Worm (Caenorhabditis elegans) whole organism, L2 larva: Measurements from ENCODE around the gene T15B12.1.

Source experiments
- lsy-2 ChIP-seq, 2 experiments: fragments of 150-350 bp in 1 of 2; sonication (generic microtip) in 1 of 2; optimal IDR thresholded peaks; 2 replicates each; lab custom pipeline; 2014 to 2017; ENCODE audit warnings: missing biosample characterization in 2 of 2, missing genetic modification characterization in 2 of 2
- nhr-23 ChIP-seq: fragments of 150-350 bp; optimal IDR thresholded peaks from 2 replicates; lab custom pipeline; 2014; ENCODE audit warnings: missing biosample characterization, missing genetic modification reagents, missing genetic modification characterization
- skn-1 ChIP-seq: sonication (generic microtip); optimal IDR thresholded peaks from 2 replicates; lab custom pipeline; 2017; ENCODE audit warnings: missing biosample characterization, missing genetic modification characterization
- snpc-4 ChIP-seq: fragments of 150-350 bp; optimal IDR thresholded peaks from 2 replicates; lab custom pipeline; 2014; ENCODE audit warnings: missing biosample characterization, missing genetic modification characterization
- zag-1 ChIP-seq: fragments of 150-350 bp; optimal IDR thresholded peaks from 2 replicates; lab custom pipeline; 2014; ENCODE audit warnings: missing biosample characterization, missing genetic modification characterization

DNA sequence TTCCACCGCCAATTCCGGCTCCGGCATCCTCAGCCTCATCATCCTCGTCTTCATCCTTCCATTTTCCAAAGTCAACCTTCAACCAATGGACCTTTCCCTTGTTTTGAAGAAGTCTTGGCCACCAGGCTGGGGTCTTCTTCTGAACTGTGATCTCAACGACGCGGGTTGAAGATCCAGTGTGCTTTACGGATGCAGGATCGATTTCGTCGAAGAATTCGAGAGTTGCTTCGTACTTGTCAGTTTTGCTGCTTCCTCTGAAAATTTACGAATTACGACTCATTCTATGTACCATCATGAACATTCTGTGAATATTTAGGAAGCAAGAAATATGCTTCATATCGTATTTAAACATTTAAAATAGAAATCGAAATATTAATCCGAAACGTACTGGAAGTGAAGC lies 13.7 kb upstream of the T15B12.1 start:
- no peak for TF ChIP-seq skn-1 (tag; lab: Kevin White, UChicago)
- no peak for TF ChIP-seq lsy-2 (tag; optimal IDR thresholded peaks at IDR 0.05; lab: Kevin White, UChicago)
- no peak for TF ChIP-seq zag-1
- no peak for TF ChIP-seq nhr-23 (tag; lab: Kevin White, UChicago)
- TF ChIP-seq snpc-4 (tag; lab: Kevin White, UChicago): no peak
